Worm (Caenorhabditis elegans): ENCODE measurements around the gene K01A6.7.

DNA sequence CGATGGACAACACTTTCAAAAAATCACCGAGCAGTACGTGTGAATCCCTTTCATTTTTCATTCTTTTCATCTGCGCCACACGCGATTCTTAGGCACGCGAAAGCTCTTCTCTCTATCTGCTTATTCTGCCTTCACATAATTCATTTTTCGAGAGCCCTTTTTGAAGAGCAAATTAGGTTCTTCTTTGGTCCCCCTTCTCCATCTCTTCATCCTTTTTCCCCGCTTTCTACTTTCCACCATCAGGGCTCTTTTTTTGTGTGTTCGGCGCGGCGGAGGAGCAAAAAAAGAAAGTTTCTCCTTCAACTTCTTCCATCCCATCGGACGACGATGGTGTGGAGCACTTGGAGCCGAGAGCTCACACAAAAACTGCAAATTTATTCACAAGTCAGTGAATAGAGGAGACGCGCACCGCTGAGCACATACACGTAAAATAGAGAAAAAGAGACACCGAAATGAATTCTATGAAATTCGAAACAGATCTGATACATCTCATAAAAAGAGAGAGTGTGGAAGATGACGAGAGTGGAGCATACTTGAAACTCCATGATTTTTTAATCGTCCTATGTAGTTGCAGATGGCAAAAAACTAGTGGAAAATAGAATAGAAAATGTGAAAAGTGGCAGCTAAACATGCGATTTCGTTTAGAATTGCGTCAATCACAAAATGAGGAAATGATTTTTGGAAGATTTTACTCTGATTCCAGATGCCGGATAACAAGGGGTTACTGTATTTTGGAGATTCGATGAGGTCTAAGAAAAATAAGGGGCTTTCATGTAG is 46.9 kb upstream of the K01A6.7 start:
- TF ChIP-seq nhr-77 (tag; optimal IDR thresholded peaks at IDR 0.05) (no peak), snpc-4 (tag; optimal IDR thresholded peaks at IDR 0.05) (no peak), aly-2 (tag; optimal IDR thresholded peaks at IDR 0.05) (no peak), fkh-10 (GFP tag; optimal IDR thresholded peaks at IDR 0.05) (peak; percentile 76), dpl-1 (GFP tag; optimal IDR thresholded peaks at IDR 0.05) (no peak), mep-1 (tag; optimal IDR thresholded peaks at IDR 0.05) (no peak)

All from whole organism, L1 larva.